Worm (Caenorhabditis elegans) whole organism, mixed stage, embryonic: ENCODE results near the gene lbp-8.
A peak's percentile ranks its signal among the peaks of the same experiment; 100 is the strongest.

Experiments
- M03D4.4 ChIP-seq: sonication (generic microtip); optimal IDR thresholded peaks from 2 replicates; lab custom pipeline; 2017; ENCODE audit warnings: mild to moderate bottlenecking, missing genetic modification characterization, missing compliant biosample characterization
- bed-3 ChIP-seq: fragments of 200-800 bp; sonication (Bioruptor generic); optimal IDR thresholded peaks from 3 replicates; lab custom pipeline; 2018; ENCODE audit warnings: mild to moderate bottlenecking, missing genetic modification characterization, moderate library complexity, missing compliant biosample characterization
- blmp-1 ChIP-seq: fragments of 150-350 bp; optimal IDR thresholded peaks from 2 replicates; lab custom pipeline; 2014; ENCODE audit warnings: missing biosample characterization, missing genetic modification characterization
- ceh-39 ChIP-seq: fragments of 150-350 bp; optimal IDR thresholded peaks from 2 replicates; lab custom pipeline; 2014; ENCODE audit warnings: missing biosample characterization, missing genetic modification characterization
- ceh-43 ChIP-seq: fragments of 200-800 bp; sonication (Bioruptor generic); optimal IDR thresholded peaks from 2 replicates; lab custom pipeline; 2018; ENCODE audit warnings: mild to moderate bottlenecking, missing genetic modification characterization, moderate library complexity, missing compliant biosample characterization
- ceh-83 ChIP-seq: fragments of 200-800 bp; sonication (Bioruptor generic); optimal IDR thresholded peaks from 2 replicates; lab custom pipeline; 2018; ENCODE audit warnings: mild to moderate bottlenecking, missing genetic modification characterization, missing compliant biosample characterization
- ces-1 ChIP-seq: fragments of 150-350 bp; optimal IDR thresholded peaks from 2 replicates; lab custom pipeline; 2014; ENCODE audit warnings: missing biosample characterization, missing genetic modification reagents, missing genetic modification characterization
- cnd-1 ChIP-seq: fragments of 200-800 bp; sonication (Bioruptor generic); optimal IDR thresholded peaks from 2 replicates; lab custom pipeline; 2018; ENCODE audit warnings: mild to moderate bottlenecking, missing genetic modification characterization, missing compliant biosample characterization
- elt-1 ChIP-seq: sonication (generic microtip); optimal IDR thresholded peaks from 2 replicates; lab custom pipeline; 2017; ENCODE audit warnings: missing genetic modification characterization, mild to moderate bottlenecking, missing compliant biosample characterization, antibody characterized with exemption, moderate library complexity, borderline replicate concordance; ENCODE audit not compliant: insufficient read depth
- elt-3 ChIP-seq: fragments of 150-350 bp; optimal IDR thresholded peaks from 2 replicates; lab custom pipeline; 2014; ENCODE audit warnings: missing biosample characterization, missing genetic modification characterization
- ham-2 ChIP-seq: fragments of 200-800 bp; sonication (Bioruptor generic); optimal IDR thresholded peaks from 2 replicates; lab custom pipeline; 2018; ENCODE audit warnings: mild to moderate bottlenecking, missing genetic modification characterization, missing compliant biosample characterization
- hlh-1 ChIP-seq: fragments of 150-350 bp; optimal IDR thresholded peaks from 2 replicates; lab custom pipeline; 2014; ENCODE audit warnings: missing biosample characterization, missing genetic modification reagents, missing genetic modification characterization
- lin-32 ChIP-seq: fragments of 200-800 bp; sonication (Bioruptor generic); optimal IDR thresholded peaks from 2 replicates; lab custom pipeline; 2018; ENCODE audit warnings: mild to moderate bottlenecking, missing genetic modification characterization, missing compliant biosample characterization
- mab-5 ChIP-seq: fragments of 150-350 bp; optimal IDR thresholded peaks from 2 replicates; lab custom pipeline; 2014; ENCODE audit warnings: missing biosample characterization, missing genetic modification characterization
- mep-1 ChIP-seq: fragments of 150-350 bp; optimal IDR thresholded peaks from 2 replicates; lab custom pipeline; 2017; ENCODE audit warnings: missing biosample characterization, missing genetic modification reagents, missing genetic modification characterization, inconsistent platforms
- mls-2 ChIP-seq: sonication (generic microtip); optimal IDR thresholded peaks from 2 replicates; lab custom pipeline; 2016; ENCODE audit warnings: mild to moderate bottlenecking, missing genetic modification characterization, moderate library complexity, missing compliant biosample characterization
- nhr-12 ChIP-seq: fragments of 150-350 bp; optimal IDR thresholded peaks from 2 replicates; lab custom pipeline; 2014; ENCODE audit warnings: missing biosample characterization, missing genetic modification characterization
- nhr-237 ChIP-seq: fragments of 150-350 bp; optimal IDR thresholded peaks from 2 replicates; lab custom pipeline; 2014; ENCODE audit warnings: missing biosample characterization, missing genetic modification characterization
- nhr-28 ChIP-seq: fragments of 150-350 bp; optimal IDR thresholded peaks from 2 replicates; lab custom pipeline; 2014; ENCODE audit warnings: missing biosample characterization, missing genetic modification characterization
- nhr-76 ChIP-seq: sonication (generic microtip); optimal IDR thresholded peaks from 2 replicates; lab custom pipeline; 2017; ENCODE audit warnings: missing biosample characterization, missing genetic modification characterization
- sem-2 ChIP-seq: fragments of 200-800 bp; sonication (Bioruptor generic); optimal IDR thresholded peaks from 2 replicates; lab custom pipeline; 2018; ENCODE audit warnings: mild to moderate bottlenecking, missing genetic modification characterization, missing compliant biosample characterization
- snpc-4 ChIP-seq: fragments of 150-350 bp; optimal IDR thresholded peaks from 2 replicates; lab custom pipeline; 2014; ENCODE audit warnings: missing biosample characterization, missing genetic modification characterization
- sptf-1 ChIP-seq: sonication (generic microtip); optimal IDR thresholded peaks from 2 replicates; lab custom pipeline; 2017; ENCODE audit warnings: mild to moderate bottlenecking, missing genetic modification characterization, moderate library complexity, missing compliant biosample characterization
- unc-120 ChIP-seq: sonication (generic microtip); optimal IDR thresholded peaks from 2 replicates; lab custom pipeline; 2017; ENCODE audit warnings: missing genetic modification characterization, missing compliant biosample characterization; ENCODE audit not compliant: poor library complexity, severe bottlenecking
- unc-39 ChIP-seq: fragments of 150-350 bp; optimal IDR thresholded peaks from 2 replicates; lab custom pipeline; 2014; ENCODE audit warnings: missing biosample characterization, missing genetic modification characterization
- unc-62 ChIP-seq: fragments of 150-350 bp; optimal IDR thresholded peaks from 2 replicates; lab custom pipeline; 2014; ENCODE audit warnings: missing biosample characterization, missing genetic modification reagents, missing genetic modification characterization
- zip-8 ChIP-seq: fragments of 150-350 bp; optimal IDR thresholded peaks from 2 replicates; lab custom pipeline; 2014; ENCODE audit warnings: missing biosample characterization, missing genetic modification characterization
- ztf-11 ChIP-seq: fragments of 150-350 bp; optimal IDR thresholded peaks from 2 replicates; lab custom pipeline; 2014; ENCODE audit warnings: missing biosample characterization, missing genetic modification characterization

Gene lbp-8

DNA sequence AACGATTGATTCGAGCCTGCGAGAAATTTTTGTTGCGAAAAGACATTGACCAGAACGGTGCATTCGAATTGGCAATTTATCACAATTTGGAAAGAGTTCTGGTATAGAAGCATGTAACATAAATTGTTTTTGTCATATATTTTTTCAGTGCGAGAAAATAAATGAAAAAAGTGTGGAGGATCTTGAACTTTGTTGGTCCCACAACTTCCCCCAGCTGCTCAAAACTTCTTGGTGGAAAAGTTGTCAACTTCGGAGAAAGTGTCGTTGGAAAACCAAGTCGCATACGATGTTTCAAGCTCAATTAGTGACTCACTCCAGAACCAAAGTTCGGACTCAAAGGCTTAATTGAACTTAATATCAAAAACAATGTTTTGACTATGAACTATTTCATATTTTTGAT, 41.4 kb downstream of the lbp-8 start:
- no peak for TF ChIP-seq nhr-28 (tag; lab: Kevin White, UChicago)

DNA sequence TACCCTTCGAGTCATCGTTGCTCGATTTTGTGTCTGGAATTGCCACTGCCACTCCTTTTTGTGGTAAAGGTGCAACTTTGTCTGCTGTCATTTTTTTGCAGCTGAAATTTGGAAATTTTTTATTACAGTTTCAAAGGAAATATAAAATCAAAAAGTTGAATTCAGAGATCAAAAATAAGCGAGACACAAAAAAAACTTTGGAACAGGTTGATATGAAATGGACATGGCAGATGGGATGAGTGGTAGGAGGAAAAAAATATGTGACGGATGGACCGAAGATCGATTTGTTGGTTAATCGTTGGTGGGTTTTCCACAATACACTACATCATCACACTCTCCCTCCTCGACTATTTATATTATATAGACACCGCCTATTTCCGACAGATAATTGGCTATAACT, 44.0 kb downstream of the lbp-8 start, which contains the start of gene R10D12.1:
TSS of gene R10D12.1 (minus strand) at position 101 of the 400 bp plus-strand sequence.
- no peak for TF ChIP-seq ceh-43 (GFP tag; lab: Kevin White, UChicago)
- TF ChIP-seq ceh-39 (tag; lab: Kevin White, UChicago): no peak
- TF ChIP-seq M03D4.4 (tag; lab: Kevin White, UChicago): no peak

DNA sequence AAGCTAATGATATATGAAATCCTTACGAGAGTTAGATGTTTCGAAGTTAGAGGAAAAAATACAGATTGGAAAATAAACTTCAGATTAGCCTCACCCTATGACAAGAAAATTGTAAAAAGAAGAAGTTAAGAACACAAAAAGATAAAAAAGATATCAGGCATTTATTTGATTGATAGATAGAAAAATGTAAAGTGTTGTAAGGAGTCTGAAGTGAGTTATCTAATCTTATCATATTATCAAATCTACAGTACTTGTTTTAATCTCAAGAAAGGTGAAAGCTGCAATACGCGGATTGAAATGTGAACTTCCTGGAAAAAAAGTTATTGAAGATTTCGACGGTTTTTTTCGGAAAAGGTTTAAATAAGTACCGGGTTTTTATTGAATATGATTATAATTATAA, 44.9 kb downstream of the lbp-8 start:
- no peak for TF ChIP-seq hlh-1 (tag; lab: Kevin White, UChicago)
- TF ChIP-seq blmp-1: no peak
- no peak for TF ChIP-seq mls-2
- no peak for TF ChIP-seq bed-3 (GFP tag; lab: Kevin White, UChicago)
- TF ChIP-seq elt-3: peak; percentile 31
- TF ChIP-seq nhr-12: no peak
- TF ChIP-seq M03D4.4 (tag; lab: Kevin White, UChicago): no peak

DNA sequence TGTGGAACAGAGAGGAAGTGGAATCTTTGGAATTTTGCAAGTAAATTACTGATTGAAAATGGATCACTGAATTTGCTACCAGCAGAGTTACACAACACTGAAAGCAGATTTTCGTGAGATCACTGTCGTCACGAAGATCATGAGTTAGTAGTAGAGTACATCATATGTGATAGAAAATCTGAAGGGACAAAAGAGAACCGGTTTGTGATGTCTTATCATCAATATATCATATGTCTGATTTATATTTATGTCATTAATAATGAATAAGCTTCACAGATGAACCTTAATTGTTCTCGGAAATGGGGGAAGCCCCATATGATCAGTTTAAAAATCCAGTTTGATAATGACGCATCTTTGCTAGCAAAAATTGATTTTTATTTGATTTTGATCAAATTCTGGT, 45.5 kb downstream of the lbp-8 start:
- TF ChIP-seq sptf-1: no peak
- TF ChIP-seq nhr-28 (tag; lab: Kevin White, UChicago): no peak
- TF ChIP-seq unc-39 (tag; lab: Kevin White, UChicago): no peak
- TF ChIP-seq ceh-39 (tag; lab: Kevin White, UChicago): no peak
- TF ChIP-seq unc-62 (GFP tag; lab: Kevin White, UChicago): no peak
- TF ChIP-seq mep-1 (tag; lab: Kevin White, UChicago): no peak
- no peak for TF ChIP-seq lin-32 (GFP tag; lab: Kevin White, UChicago)
- TF ChIP-seq nhr-237 (tag; lab: Kevin White, UChicago): no peak
- TF ChIP-seq bed-3 (GFP tag; lab: Kevin White, UChicago): no peak
- no peak for TF ChIP-seq ham-2
- TF ChIP-seq, all 35 proteins: peak for 0

DNA sequence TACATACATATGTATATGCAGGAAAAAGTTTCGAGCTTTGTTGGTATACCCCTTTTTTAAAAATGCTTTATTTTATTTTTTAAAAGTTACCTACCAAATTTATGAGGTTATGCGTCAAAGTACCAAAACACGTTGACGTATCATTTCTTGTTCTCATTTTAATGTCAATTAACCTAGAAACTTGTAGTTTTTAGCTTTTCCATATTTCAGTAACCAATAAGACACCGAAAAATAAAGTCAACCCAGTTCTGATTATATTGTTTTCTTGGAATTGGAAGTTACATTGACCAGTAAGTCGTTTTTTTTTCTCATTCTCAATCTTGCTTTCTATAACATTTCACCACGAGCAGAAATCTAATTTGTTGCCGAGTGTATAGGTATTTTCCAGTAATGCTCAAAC, 46.3 kb downstream of the lbp-8 start, which contains the start of gene srw-145:
TSS of gene srw-145 (plus strand) at position 301 of the 400 bp plus-strand sequence.
- TF ChIP-seq cnd-1 (tag; lab: Kevin White, UChicago): no peak
- no peak for TF ChIP-seq nhr-76
- TF ChIP-seq mab-5 (tag; lab: Kevin White, UChicago): no peak
- no peak for TF ChIP-seq elt-3
- TF ChIP-seq hlh-1 (tag; lab: Kevin White, UChicago): no peak
- no peak for TF ChIP-seq ceh-83 (GFP tag; lab: Kevin White, UChicago)
- TF ChIP-seq ztf-11 (tag; lab: Kevin White, UChicago): no peak
- no peak for TF ChIP-seq snpc-4 (tag; lab: Kevin White, UChicago)
- no peak for TF ChIP-seq bed-3 (GFP tag; lab: Kevin White, UChicago)
- TF ChIP-seq lin-32 (GFP tag; lab: Kevin White, UChicago): no peak
- TF ChIP-seq unc-62 (GFP tag; lab: Kevin White, UChicago): no peak
- TF ChIP-seq mls-2: no peak
- TF ChIP-seq ceh-39 (tag; lab: Kevin White, UChicago): no peak
- no peak for TF ChIP-seq nhr-12
- TF ChIP-seq ces-1 (GFP tag; lab: Kevin White, UChicago): no peak
- TF ChIP-seq elt-1 (tag; lab: Kevin White, UChicago): no peak
- TF ChIP-seq unc-120 (tag; lab: Kevin White, UChicago): no peak
- TF ChIP-seq zip-8 (tag; lab: Kevin White, UChicago): no peak
- TF ChIP-seq sem-2 (GFP tag; lab: Kevin White, UChicago): no peak
